Worm (Caenorhabditis elegans): ENCODE measurements around the gene rsp-2.

rsp-2 gene

ce11 chrII:11473525-11474181, 20.9 kb upstream of the rsp-2 start, which contains the start of the genes metl-1 and W02B12.11:
metl-1 (minus strand) TSS chrII:11473575.
W02B12.11 (plus strand) TSS chrII:11473861.
- no peak for TF ChIP-seq aly-1 (tag; optimal IDR thresholded peaks at IDR 0.05)
- no peak for TF ChIP-seq B0310.2 (tag; optimal IDR thresholded peaks at IDR 0.05)
- peak; percentile 72 for TF ChIP-seq flt-1 (GFP tag; IDR thresholded peaks at IDR 0.05)
- TF ChIP-seq scrt-1 (GFP tag; IDR thresholded peaks at IDR 0.05): no peak
- no peak for TF ChIP-seq sea-1 (GFP tag; conservative IDR thresholded peaks at IDR 0.05)
- peak; percentile 44 for TF ChIP-seq F13C5.2 (tag; optimal IDR thresholded peaks at IDR 0.05)
- peak; percentile 22 for TF ChIP-seq hmg-4 (GFP tag; optimal IDR thresholded peaks at IDR 0.05)
- TF ChIP-seq hmbx-1 (tag; optimal IDR thresholded peaks at IDR 0.05): no peak
- TF ChIP-seq tbx-37 (GFP tag; conservative IDR thresholded peaks at IDR 0.05): peak; percentile 62; the same call in 1 of the 2 replicates
- no peak for TF ChIP-seq ceh-36 (tag; optimal IDR thresholded peaks at IDR 0.05)
- TF ChIP-seq hnd-1 (tag; optimal IDR thresholded peaks at IDR 0.05): no peak
- TF ChIP-seq tbx-11 (GFP tag; IDR thresholded peaks at IDR 0.05): no peak
- no peak for TF ChIP-seq ceh-13 (GFP tag; optimal IDR thresholded peaks at IDR 0.05)
- TF ChIP-seq pes-1 (GFP tag; IDR thresholded peaks at IDR 0.05): no peak
- no peak for TF ChIP-seq tra-4 (tag; optimal IDR thresholded peaks at IDR 0.05)
- TF ChIP-seq ets-7 (tag; optimal IDR thresholded peaks at IDR 0.05): no peak
- no peak for TF ChIP-seq ama-1 (optimal IDR thresholded peaks at IDR 0.05)

ce11 chrII:11472542-11472941, 19.8 kb upstream of the rsp-2 start:
- TF ChIP-seq ets-7 (tag; optimal IDR thresholded peaks at IDR 0.05) (no peak), hnd-1 (tag; optimal IDR thresholded peaks at IDR 0.05) (no peak)

- no peak for TF ChIP-seq aly-1 (tag; optimal IDR thresholded peaks at IDR 0.05)
- TF ChIP-seq tbx-11 (GFP tag; IDR thresholded peaks at IDR 0.05): no peak
- no peak for TF ChIP-seq sea-1 (GFP tag; conservative IDR thresholded peaks at IDR 0.05)
- TF ChIP-seq pes-1 (GFP tag; IDR thresholded peaks at IDR 0.05): no peak
- TF ChIP-seq B0310.2 (tag; optimal IDR thresholded peaks at IDR 0.05): no peak
- no peak for TF ChIP-seq hnd-1 (tag; optimal IDR thresholded peaks at IDR 0.05)
- no peak for TF ChIP-seq hmbx-1 (tag; optimal IDR thresholded peaks at IDR 0.05)
- no peak for TF ChIP-seq tbx-37 (GFP tag; conservative IDR thresholded peaks at IDR 0.05)
- no peak for TF ChIP-seq F13C5.2 (tag; optimal IDR thresholded peaks at IDR 0.05)
- no peak for TF ChIP-seq flt-1 (GFP tag; IDR thresholded peaks at IDR 0.05)
These were observed 19.2 kb upstream of the rsp-2 start, which contains the start of gene mfn-1 for ce11 chrII:11471916-11472315. mfn-1 (minus strand) TSS chrII:11472016.

ce11 chrII:11469574-11470108, 16.9 kb upstream of the rsp-2 start, which contains the start of gene cisd-1:
cisd-1 (minus strand) TSS chrII:11469624.
- no peak for TF ChIP-seq ets-7 (tag; optimal IDR thresholded peaks at IDR 0.05)
- no peak for TF ChIP-seq hmg-4 (GFP tag; optimal IDR thresholded peaks at IDR 0.05)
- TF ChIP-seq tra-4 (tag; optimal IDR thresholded peaks at IDR 0.05): no peak
- TF ChIP-seq hmbx-1 (tag; optimal IDR thresholded peaks at IDR 0.05): no peak
- no peak for TF ChIP-seq F13C5.2 (tag; optimal IDR thresholded peaks at IDR 0.05)
- TF ChIP-seq B0310.2 (tag; optimal IDR thresholded peaks at IDR 0.05): no peak
- no peak for TF ChIP-seq scrt-1 (GFP tag; IDR thresholded peaks at IDR 0.05)
- TF ChIP-seq ceh-36 (tag; optimal IDR thresholded peaks at IDR 0.05): no peak
- TF ChIP-seq pes-1 (GFP tag; IDR thresholded peaks at IDR 0.05): no peak

ce11 chrII:11467541-11467940, 14.8 kb upstream of the rsp-2 start, which contains the start of gene klp-17:
klp-17 (minus strand) TSS chrII:11467641.
- TF ChIP-seq flt-1 (GFP tag; IDR thresholded peaks at IDR 0.05) (no peak), hnd-1 (tag; optimal IDR thresholded peaks at IDR 0.05) (no peak), hmg-4 (GFP tag; optimal IDR thresholded peaks at IDR 0.05) (no peak), hmbx-1 (tag; optimal IDR thresholded peaks at IDR 0.05) (no peak), scrt-1 (GFP tag; IDR thresholded peaks at IDR 0.05) (no peak), ceh-13 (GFP tag; optimal IDR thresholded peaks at IDR 0.05) (no peak), tbx-37 (GFP tag; conservative IDR thresholded peaks at IDR 0.05) (no peak), ceh-36 (tag; optimal IDR thresholded peaks at IDR 0.05) (no peak), sea-1 (GFP tag; conservative IDR thresholded peaks at IDR 0.05) (no peak), aly-1 (tag; optimal IDR thresholded peaks at IDR 0.05) (no peak)

ce11 chrII:11464427-11464944, 11.7 kb upstream of the rsp-2 start, which contains the start of the genes aars-1 and rga-1:
aars-1 (minus strand) TSS chrII:11464497.
rga-1 (plus strand) TSS chrII:11464894.
- TF ChIP-seq tra-4 (tag; optimal IDR thresholded peaks at IDR 0.05) (no peak), scrt-1 (GFP tag; IDR thresholded peaks at IDR 0.05) (no peak), F13C5.2 (tag; optimal IDR thresholded peaks at IDR 0.05) (peak; percentile 27), tbx-37 (GFP tag; conservative IDR thresholded peaks at IDR 0.05) (no peak; the same call in 1 of the 2 replicates), ceh-36 (tag; optimal IDR thresholded peaks at IDR 0.05) (no peak), ets-7 (tag; optimal IDR thresholded peaks at IDR 0.05) (peak; percentile 61), aly-1 (tag; optimal IDR thresholded peaks at IDR 0.05) (no peak)

ce11 chrII:11463899-11464298, 11.1 kb upstream of the rsp-2 start:
- no peak for TF ChIP-seq sea-1 (GFP tag; conservative IDR thresholded peaks at IDR 0.05)
- no peak for TF ChIP-seq hnd-1 (tag; optimal IDR thresholded peaks at IDR 0.05)
- no peak for TF ChIP-seq flt-1 (GFP tag; IDR thresholded peaks at IDR 0.05)
- TF ChIP-seq ceh-13 (GFP tag; optimal IDR thresholded peaks at IDR 0.05): no peak
- TF ChIP-seq hmg-4 (GFP tag; optimal IDR thresholded peaks at IDR 0.05): no peak
- TF ChIP-seq aly-1 (tag; optimal IDR thresholded peaks at IDR 0.05): no peak
- TF ChIP-seq pes-1 (GFP tag; IDR thresholded peaks at IDR 0.05): no peak
- TF ChIP-seq ets-7 (tag; optimal IDR thresholded peaks at IDR 0.05): no peak
- TF ChIP-seq scrt-1 (GFP tag; IDR thresholded peaks at IDR 0.05): no peak
- TF ChIP-seq hmbx-1 (tag; optimal IDR thresholded peaks at IDR 0.05): no peak
- TF ChIP-seq B0310.2 (tag; optimal IDR thresholded peaks at IDR 0.05): no peak
- no peak for TF ChIP-seq ceh-36 (tag; optimal IDR thresholded peaks at IDR 0.05)
- no peak for TF ChIP-seq tbx-11 (GFP tag; IDR thresholded peaks at IDR 0.05)
- TF ChIP-seq ama-1 (optimal IDR thresholded peaks at IDR 0.05): no peak
- no peak for TF ChIP-seq F13C5.2 (tag; optimal IDR thresholded peaks at IDR 0.05)
- TF ChIP-seq tra-4 (tag; optimal IDR thresholded peaks at IDR 0.05): no peak
- TF ChIP-seq tbx-37 (GFP tag; conservative IDR thresholded peaks at IDR 0.05): no peak
